Worm (Caenorhabditis elegans) whole organism, L2 larva: Measurements from ENCODE around the gene epg-4.

ENCODE experiments used
- C34F6.9 ChIP-seq: fragments of 150-350 bp; optimal IDR thresholded peaks from 2 replicates; lab custom pipeline; 2014; ENCODE audit warnings: missing biosample characterization, missing genetic modification characterization
- F13H6.1 ChIP-seq: sonication (generic microtip); optimal IDR thresholded peaks from 2 replicates; lab custom pipeline; 2016; ENCODE audit warnings: missing genetic modification characterization, missing compliant biosample characterization
- R02D3.7 ChIP-seq: fragments of 150-350 bp; optimal IDR thresholded peaks from 2 replicates; lab custom pipeline; 2014; ENCODE audit warnings: missing biosample characterization, missing genetic modification characterization
- Y55F3AM.14 ChIP-seq: fragments of 200-800 bp; sonication (Bioruptor generic); optimal IDR thresholded peaks from 2 replicates; lab custom pipeline; 2018; ENCODE audit warnings: mild to moderate bottlenecking, missing genetic modification characterization, missing compliant biosample characterization
- ZK546.5 ChIP-seq: sonication (generic microtip); optimal IDR thresholded peaks from 2 replicates; lab custom pipeline; 2017; ENCODE audit warnings: missing biosample characterization, missing genetic modification characterization
- alr-1 ChIP-seq: fragments of 150-350 bp; optimal IDR thresholded peaks from 2 replicates; lab custom pipeline; 2014; ENCODE audit warnings: missing biosample characterization, missing genetic modification characterization
- aly-2 ChIP-seq: fragments of 150-350 bp; optimal IDR thresholded peaks from 2 replicates; lab custom pipeline; 2014; ENCODE audit warnings: missing biosample characterization, missing genetic modification characterization
- ama-1 ChIP-seq: fragments of 150-350 bp; optimal IDR thresholded peaks from 2 replicates; lab custom pipeline; 2018; ENCODE audit warnings: inconsistent platforms
- blmp-1 ChIP-seq: sonication (generic microtip); optimal IDR thresholded peaks from 2 replicates; lab custom pipeline; 2017; ENCODE audit warnings: missing genetic modification characterization, mild to moderate bottlenecking, missing compliant biosample characterization, antibody characterized with exemption, moderate library complexity; ENCODE audit not compliant: insufficient read depth
- ceh-16 ChIP-seq: fragments of 150-350 bp; optimal IDR thresholded peaks from 2 replicates; lab custom pipeline; 2014; ENCODE audit warnings: missing biosample characterization, missing genetic modification characterization
- ceh-82 ChIP-seq: fragments of 150-350 bp; optimal IDR thresholded peaks from 2 replicates; lab custom pipeline; 2014; ENCODE audit warnings: missing biosample characterization, missing genetic modification characterization
- crh-2 ChIP-seq: sonication (generic microtip); optimal IDR thresholded peaks from 2 replicates; lab custom pipeline; 2017; ENCODE audit warnings: missing biosample characterization, missing genetic modification characterization
- dmd-4 ChIP-seq: sonication (generic microtip); optimal IDR thresholded peaks from 2 replicates; lab custom pipeline; 2017; ENCODE audit warnings: missing biosample characterization, missing genetic modification characterization
- egl-27 ChIP-seq: sonication (generic microtip); optimal IDR thresholded peaks from 3 replicates; lab custom pipeline; 2017; ENCODE audit warnings: missing biosample characterization, missing genetic modification reagents, missing genetic modification characterization
- elt-1 ChIP-seq: fragments of 150-350 bp; optimal IDR thresholded peaks from 2 replicates; lab custom pipeline; 2014; ENCODE audit warnings: missing biosample characterization, missing genetic modification characterization
- elt-3 ChIP-seq: sonication (generic microtip); optimal IDR thresholded peaks from 2 replicates; lab custom pipeline; 2017; ENCODE audit warnings: missing biosample characterization, missing genetic modification characterization
- fos-1 ChIP-seq: fragments of 150-350 bp; optimal IDR thresholded peaks from 2 replicates; lab custom pipeline; 2014; ENCODE audit warnings: missing biosample characterization, missing genetic modification characterization
- gmeb-1 ChIP-seq: fragments of 150-350 bp; optimal IDR thresholded peaks from 2 replicates; lab custom pipeline; 2014; ENCODE audit warnings: missing biosample characterization, missing genetic modification characterization
- lin-11 ChIP-seq: fragments of 150-350 bp; sonication (generic microtip); optimal IDR thresholded peaks from 2 replicates; lab custom pipeline; 2014; ENCODE audit warnings: missing biosample characterization, missing genetic modification characterization, inconsistent platforms, mixed read lengths
- lin-13 ChIP-seq: fragments of 150-350 bp; optimal IDR thresholded peaks from 2 replicates; lab custom pipeline; 2014; ENCODE audit warnings: missing biosample characterization, missing genetic modification reagents, missing genetic modification characterization
- lin-39 ChIP-seq: fragments of 150-350 bp; optimal IDR thresholded peaks from 2 replicates; lab custom pipeline; 2014; ENCODE audit warnings: missing biosample characterization, missing genetic modification reagents, missing genetic modification characterization
- lsy-2 ChIP-seq, 2 experiments: fragments of 150-350 bp in 1 of 2; sonication (generic microtip) in 1 of 2; optimal IDR thresholded peaks; 2 replicates each; lab custom pipeline; 2014 to 2017; ENCODE audit warnings: missing biosample characterization in 2 of 2, missing genetic modification characterization in 2 of 2
- mab-5 ChIP-seq: fragments of 150-350 bp; optimal IDR thresholded peaks from 2 replicates; lab custom pipeline; 2014; ENCODE audit warnings: missing biosample characterization, missing genetic modification characterization
- mbf-1 ChIP-seq: sonication (generic microtip); optimal IDR thresholded peaks from 2 replicates; lab custom pipeline; 2017; ENCODE audit warnings: missing biosample characterization, missing genetic modification characterization
- mdl-1 ChIP-seq, 2 experiments: fragments of 150-350 bp in 1 of 2; sonication (generic microtip) in 1 of 2; optimal IDR thresholded peaks; 2 replicates each; lab custom pipeline; 2017; ENCODE audit warnings: missing biosample characterization in 2 of 2, missing genetic modification characterization in 2 of 2
- nhr-10 ChIP-seq: sonication (generic microtip); optimal IDR thresholded peaks from 2 replicates; lab custom pipeline; 2017; ENCODE audit warnings: missing biosample characterization, missing genetic modification characterization
- nhr-11 ChIP-seq: fragments of 150-350 bp; optimal IDR thresholded peaks from 2 replicates; lab custom pipeline; 2014; ENCODE audit warnings: missing biosample characterization, missing genetic modification characterization
- nhr-12 ChIP-seq: fragments of 150-350 bp; optimal IDR thresholded peaks from 2 replicates; lab custom pipeline; 2014; ENCODE audit warnings: missing biosample characterization, missing genetic modification characterization
- nhr-129 ChIP-seq: fragments of 150-350 bp; optimal IDR thresholded peaks from 2 replicates; lab custom pipeline; 2014; ENCODE audit warnings: missing biosample characterization, missing genetic modification characterization
- nhr-21 ChIP-seq: fragments of 150-350 bp; optimal IDR thresholded peaks from 2 replicates; lab custom pipeline; 2014; ENCODE audit warnings: missing biosample characterization, missing genetic modification characterization
- nhr-23 ChIP-seq: fragments of 150-350 bp; optimal IDR thresholded peaks from 2 replicates; lab custom pipeline; 2014; ENCODE audit warnings: missing biosample characterization, missing genetic modification reagents, missing genetic modification characterization
- nhr-237 ChIP-seq: fragments of 150-350 bp; optimal IDR thresholded peaks from 2 replicates; lab custom pipeline; 2014; ENCODE audit warnings: missing biosample characterization, missing genetic modification characterization
- nhr-25 ChIP-seq: fragments of 150-350 bp; sonication (generic microtip); optimal IDR thresholded peaks from 3 replicates; lab custom pipeline; 2014; ENCODE audit warnings: missing biosample characterization, missing genetic modification characterization
- nhr-6 ChIP-seq: fragments of 150-350 bp; optimal IDR thresholded peaks from 2 replicates; lab custom pipeline; 2014; ENCODE audit warnings: missing biosample characterization, missing genetic modification characterization
- nhr-77 ChIP-seq: fragments of 150-350 bp; optimal IDR thresholded peaks from 2 replicates; lab custom pipeline; 2014; ENCODE audit warnings: missing biosample characterization, missing genetic modification characterization
- peb-1 ChIP-seq: fragments of 150-350 bp; optimal IDR thresholded peaks from 2 replicates; lab custom pipeline; 2014; ENCODE audit warnings: missing biosample characterization, missing genetic modification characterization
- sem-4 ChIP-seq: fragments of 150-350 bp; optimal IDR thresholded peaks from 2 replicates; lab custom pipeline; 2014; ENCODE audit warnings: missing biosample characterization, missing genetic modification reagents, missing genetic modification characterization
- skn-1 ChIP-seq: sonication (generic microtip); optimal IDR thresholded peaks from 2 replicates; lab custom pipeline; 2017; ENCODE audit warnings: missing biosample characterization, missing genetic modification characterization
- sma-3 ChIP-seq: sonication (generic microtip); optimal IDR thresholded peaks from 2 replicates; lab custom pipeline; 2016; ENCODE audit warnings: missing genetic modification reagents, missing genetic modification characterization, missing compliant biosample characterization
- sma-9 ChIP-seq, 2 experiments: fragments of 150-350 bp in 1 of 2; sonication (generic microtip) in 1 of 2; optimal IDR thresholded peaks; 2 replicates each; lab custom pipeline; 2014 to 2016; ENCODE audit warnings: missing genetic modification characterization in 2 of 2, mild to moderate bottlenecking in 1 of 2, missing biosample characterization in 1 of 2, missing compliant biosample characterization in 1 of 2, missing genetic modification reagents in 1 of 2, moderate library complexity in 1 of 2
- snpc-4 ChIP-seq: fragments of 150-350 bp; optimal IDR thresholded peaks from 2 replicates; lab custom pipeline; 2014; ENCODE audit warnings: missing biosample characterization, missing genetic modification characterization
- unc-39 ChIP-seq: fragments of 150-350 bp; optimal IDR thresholded peaks from 2 replicates; lab custom pipeline; 2014; ENCODE audit warnings: missing biosample characterization, missing genetic modification characterization
- unc-55 ChIP-seq: fragments of 150-350 bp; sonication (generic microtip); optimal IDR thresholded peaks from 3 replicates; lab custom pipeline; 2014; ENCODE audit warnings: missing biosample characterization, missing genetic modification reagents, missing genetic modification characterization
- unc-62 ChIP-seq: fragments of 150-350 bp; optimal IDR thresholded peaks from 2 replicates; lab custom pipeline; 2014; ENCODE audit warnings: missing biosample characterization, missing genetic modification reagents, missing genetic modification characterization
- zag-1 ChIP-seq: fragments of 150-350 bp; optimal IDR thresholded peaks from 2 replicates; lab custom pipeline; 2014; ENCODE audit warnings: missing biosample characterization, missing genetic modification characterization
- ztf-1 ChIP-seq: fragments of 200-800 bp; sonication (Bioruptor generic); conservative IDR thresholded peaks from 2 replicates; pipeline ENCODE4 v1.3.6; 2022; ENCODE audit warnings: missing genetic modification characterization, missing compliant biosample characterization
- ztf-11 ChIP-seq: sonication (generic microtip); optimal IDR thresholded peaks from 2 replicates; lab custom pipeline; 2017; ENCODE audit warnings: missing biosample characterization, missing genetic modification characterization
- ztf-4 ChIP-seq: fragments of 150-350 bp; optimal IDR thresholded peaks from 2 replicates; lab custom pipeline; 2014; ENCODE audit warnings: missing biosample characterization, missing genetic modification characterization

epg-4 gene

ce11 chrIII:7199467-7199866, 17.5 kb downstream of the epg-4 start:
- TF ChIP-seq blmp-1 (tag; lab: Kevin White, UChicago), result peak; percentile 93
- TF ChIP-seq mbf-1, result no peak
- no peak for TF ChIP-seq nhr-129 (tag; lab: Kevin White, UChicago)
- peak; percentile 16 for TF ChIP-seq egl-27 (tag; lab: Kevin White, UChicago)
- TF ChIP-seq fos-1 (tag; lab: Kevin White, UChicago), result no peak
- TF ChIP-seq snpc-4, result no peak
- TF ChIP-seq ceh-82 (tag; lab: Kevin White, UChicago), result no peak
- no peak for TF ChIP-seq ztf-1 (GFP tag; lab: Robert Waterston, UW)
- TF ChIP-seq nhr-11 (tag; lab: Kevin White, UChicago), result no peak
- TF ChIP-seq gmeb-1 (tag; lab: Kevin White, UChicago), result no peak
- no peak for TF ChIP-seq aly-2
- no peak for TF ChIP-seq dmd-4
- no peak for TF ChIP-seq nhr-237 (tag; lab: Kevin White, UChicago)
- TF ChIP-seq alr-1 (tag; lab: Kevin White, UChicago), result no peak
- TF ChIP-seq nhr-77 (tag; lab: Kevin White, UChicago), result no peak
- no peak for TF ChIP-seq ceh-16
- TF ChIP-seq unc-39, result no peak
- TF ChIP-seq lsy-2 (tag; optimal IDR thresholded peaks at IDR 0.05; lab: Kevin White, UChicago), result peak in 1 of 2 experiments; percentile 4
- TF ChIP-seq nhr-23 (tag; lab: Kevin White, UChicago), result no peak
- TF ChIP-seq crh-2 (tag; lab: Kevin White, UChicago), result no peak
- no peak for TF ChIP-seq mab-5 (tag; lab: Kevin White, UChicago)
- no peak for TF ChIP-seq F13H6.1
- TF ChIP-seq lin-13 (GFP tag; lab: Kevin White, UChicago), result peak; percentile 3
- no peak for TF ChIP-seq nhr-12 (tag; lab: Kevin White, UChicago)
- no peak for TF ChIP-seq nhr-10 (tag; lab: Kevin White, UChicago)
- TF ChIP-seq zag-1 (tag; lab: Kevin White, UChicago), result no peak
- no peak for TF ChIP-seq skn-1 (tag; lab: Kevin White, UChicago)
- no peak for TF ChIP-seq ztf-4 (tag; lab: Kevin White, UChicago)
- no peak for TF ChIP-seq nhr-6 (tag; lab: Kevin White, UChicago)
- TF ChIP-seq R02D3.7 (tag; lab: Kevin White, UChicago), result no peak
- TF ChIP-seq nhr-25 (tag; lab: Kevin White, UChicago), result peak; percentile 70
- TF ChIP-seq sma-3 (GFP tag; lab: Kevin White, UChicago), result peak; percentile 14
- TF ChIP-seq C34F6.9 (tag; lab: Kevin White, UChicago), result no peak
- TF ChIP-seq mdl-1 (tag; optimal IDR thresholded peaks at IDR 0.05; lab: Kevin White, UChicago), result peak in 1 of 2 experiments; percentile 2
- TF ChIP-seq sem-4, result no peak
- peak; percentile 64 for TF ChIP-seq nhr-21 (tag; lab: Kevin White, UChicago)
- no peak for TF ChIP-seq elt-1 (tag; lab: Kevin White, UChicago)
- TF ChIP-seq Y55F3AM.14, result no peak
- TF ChIP-seq lin-11, result no peak
- no peak for TF ChIP-seq ama-1 (lab: Kevin White, UChicago)
- TF ChIP-seq sma-9 (GFP tag; optimal IDR thresholded peaks at IDR 0.05; lab: Kevin White, UChicago), result no peak
- TF ChIP-seq sma-9 (tag; optimal IDR thresholded peaks at IDR 0.05; lab: Kevin White, UChicago), result no peak
- no peak for TF ChIP-seq lin-39 (tag; lab: Kevin White, UChicago)
- TF ChIP-seq ztf-11 (tag; lab: Kevin White, UChicago), result no peak
- no peak for TF ChIP-seq peb-1
- TF ChIP-seq unc-55 (GFP tag; lab: Kevin White, UChicago), result no peak
- no peak for TF ChIP-seq ZK546.5 (tag; lab: Kevin White, UChicago)
- TF ChIP-seq unc-62 (GFP tag; lab: Kevin White, UChicago), result no peak
- no peak for TF ChIP-seq elt-3 (tag; lab: Kevin White, UChicago)
- TF ChIP-seq, all 48 proteins: peak for 8
